Fruit fly (Drosophila melanogaster) whole organism, embryonic: ENCODE results near the gene Dora.
A peak's percentile ranks its signal among the peaks of the same experiment; 100 is the strongest.

ENCODE experiments used
- Abd-B ChIP-seq: fragments of 200-800 bp; sonication (Bioruptor generic); optimal IDR thresholded peaks from 2 replicates; lab custom pipeline; 2018; ENCODE audit warnings: missing biosample characterization, mild to moderate bottlenecking, missing genetic modification characterization, moderate library complexity
- Blimp-1 ChIP-seq: fragments of 200-800 bp; sonication (Bioruptor generic); optimal IDR thresholded peaks from 3 replicates; lab custom pipeline; 2018; ENCODE audit warnings: missing biosample characterization, missing genetic modification characterization, mild to moderate bottlenecking, moderate library complexity, missing genetic modification reagents
- Bteb2 ChIP-seq: fragments of 200-800 bp; sonication (Bioruptor generic); optimal IDR thresholded peaks from 2 replicates; lab custom pipeline; 2016; ENCODE audit warnings: missing biosample characterization, missing genetic modification characterization
- CG1024 ChIP-seq: fragments of 200-800 bp; sonication (Bioruptor generic); IDR thresholded peaks from 2 replicates; pipeline ENCODE4 v1.3.6; 2022; ENCODE audit warnings: missing biosample characterization, missing genetic modification characterization
- CG10959 ChIP-seq: fragments of 200-800 bp; sonication (Bioruptor generic); IDR thresholded peaks from 2 replicates; pipeline ENCODE4 v1.3.6; 2022; ENCODE audit warnings: missing biosample characterization, missing genetic modification characterization
- CG11247 ChIP-seq: fragments of 200-800 bp; sonication (Bioruptor generic); IDR thresholded peaks from 2 replicates; pipeline ENCODE4 v1.3.6; 2022; ENCODE audit warnings: missing biosample characterization, missing genetic modification characterization
- CG11723 ChIP-seq: fragments of 200-800 bp; sonication (Bioruptor generic); optimal IDR thresholded peaks from 2 replicates; lab custom pipeline; 2017; ENCODE audit warnings: missing biosample characterization, mild to moderate bottlenecking, missing genetic modification characterization
- CG12942 ChIP-seq: fragments of 200-800 bp; sonication (Bioruptor generic); optimal IDR thresholded peaks from 3 replicates; lab custom pipeline; 2016; ENCODE audit warnings: missing biosample characterization, missing genetic modification characterization
- CG13123 ChIP-seq: fragments of 200-800 bp; sonication (Bioruptor generic); optimal IDR thresholded peaks from 2 replicates; lab custom pipeline; 2016; ENCODE audit warnings: missing biosample characterization, missing genetic modification characterization
- CG13424 ChIP-seq: fragments of 200-800 bp; sonication (Bioruptor generic); optimal IDR thresholded peaks from 2 replicates; lab custom pipeline; 2019; ENCODE audit warnings: missing biosample characterization, mild to moderate bottlenecking, missing genetic modification characterization, moderate library complexity
- CG14014 ChIP-seq: fragments of 200-800 bp; sonication (Bioruptor generic); IDR thresholded peaks from 2 replicates; pipeline ENCODE4 v1.3.6; 2022; ENCODE audit warnings: missing biosample characterization, missing genetic modification characterization
- CG17328 ChIP-seq: fragments of 200-800 bp; sonication (Bioruptor generic); IDR thresholded peaks from 2 replicates; pipeline ENCODE4 v1.3.6; 2022; ENCODE audit warnings: missing biosample characterization, missing genetic modification characterization
- CG18262 ChIP-seq: fragments of 200-800 bp; optimal IDR thresholded peaks from 3 replicates; lab custom pipeline; 2019; ENCODE audit warnings: missing biosample characterization, mild to moderate bottlenecking, missing genetic modification characterization, moderate library complexity
- CG2678 ChIP-seq: fragments of 200-800 bp; sonication (Bioruptor generic); optimal IDR thresholded peaks from 3 replicates; lab custom pipeline; 2019; ENCODE audit warnings: missing biosample characterization, mild to moderate bottlenecking, missing genetic modification characterization, moderate library complexity
- CG30020 ChIP-seq: fragments of 200-800 bp; optimal IDR thresholded peaks from 2 replicates; lab custom pipeline; 2019; ENCODE audit warnings: missing biosample characterization, mild to moderate bottlenecking, missing genetic modification characterization, moderate library complexity
- CG3163 ChIP-seq: fragments of 200-800 bp; sonication (Bioruptor generic); optimal IDR thresholded peaks from 3 replicates; lab custom pipeline; 2016; ENCODE audit warnings: missing biosample characterization, missing genetic modification characterization
- CG34224 ChIP-seq: fragments of 200-800 bp; sonication (Bioruptor generic); IDR thresholded peaks from 3 replicates; pipeline ENCODE4 v1.3.6; 2022; ENCODE audit warnings: missing biosample characterization, missing genetic modification characterization; ENCODE audit not compliant: partially characterized antibody
- CG34422 ChIP-seq: fragments of 200-800 bp; sonication (Bioruptor generic); IDR thresholded peaks from 3 replicates; pipeline ENCODE4 v1.3.6; 2022; ENCODE audit warnings: missing biosample characterization, missing genetic modification characterization
- CG4282 ChIP-seq: fragments of 200-800 bp; sonication (Bioruptor generic); optimal IDR thresholded peaks from 2 replicates; lab custom pipeline; 2016; ENCODE audit warnings: missing biosample characterization, missing genetic modification characterization
- CG43689 ChIP-seq: fragments of 200-800 bp; sonication (Bioruptor generic); IDR thresholded peaks from 2 replicates; pipeline ENCODE4 v1.3.6; 2022; ENCODE audit warnings: missing biosample characterization, missing genetic modification characterization
- CG8089 ChIP-seq: fragments of 200-800 bp; sonication (Bioruptor generic); optimal IDR thresholded peaks from 3 replicates; lab custom pipeline; 2016; ENCODE audit warnings: missing biosample characterization, missing genetic modification characterization
- D19A ChIP-seq: fragments of 200-800 bp; optimal IDR thresholded peaks from 3 replicates; lab custom pipeline; 2019; ENCODE audit warnings: missing biosample characterization, mild to moderate bottlenecking, missing genetic modification characterization, moderate library complexity
- Dbx ChIP-seq: fragments of 200-800 bp; sonication (Bioruptor generic); IDR thresholded peaks from 3 replicates; pipeline ENCODE4 v1.3.6; 2022; ENCODE audit warnings: missing biosample characterization, missing genetic modification characterization
- Dfd ChIP-seq, 2 experiments: fragments of >200 bp; optimal IDR thresholded peaks; 2 replicates each; lab custom pipeline; 2017; ENCODE audit warnings: missing biosample characterization in 2 of 2, missing genetic modification characterization in 2 of 2
- Dip3 ChIP-seq: fragments of 200-800 bp; sonication (Bioruptor generic); optimal IDR thresholded peaks from 3 replicates; lab custom pipeline; 2016; ENCODE audit warnings: missing biosample characterization, missing genetic modification characterization
- Gsc ChIP-seq: fragments of 200-800 bp; sonication (Bioruptor generic); IDR thresholded peaks from 2 replicates; pipeline ENCODE4 v1.3.6; 2022; ENCODE audit warnings: missing biosample characterization, missing genetic modification characterization
- Lpt ChIP-seq: fragments of >200 bp; optimal IDR thresholded peaks from 2 replicates; lab custom pipeline; 2018; ENCODE audit warnings: missing biosample characterization, missing genetic modification characterization
- NFAT ChIP-seq: fragments of 200-800 bp; sonication (Bioruptor generic); IDR thresholded peaks from 2 replicates; pipeline ENCODE4 v1.3.6; 2022; ENCODE audit warnings: missing biosample characterization, missing genetic modification characterization
- Ptx1 ChIP-seq: fragments of 200-800 bp; sonication (Bioruptor generic); IDR thresholded peaks from 2 replicates; pipeline ENCODE4 v1.3.6; 2022; ENCODE audit warnings: missing biosample characterization, missing genetic modification characterization
- Sox100B ChIP-seq: fragments of 200-800 bp; sonication (Bioruptor generic); optimal IDR thresholded peaks from 3 replicates; lab custom pipeline; 2018; ENCODE audit warnings: missing biosample characterization, mild to moderate bottlenecking, missing genetic modification characterization
- Spps ChIP-seq: fragments of 200-800 bp; sonication (Bioruptor generic); optimal IDR thresholded peaks from 2 replicates; lab custom pipeline; 2018; ENCODE audit warnings: missing biosample characterization, mild to moderate bottlenecking, missing genetic modification characterization
- Sry-δ ChIP-seq: fragments of 200-800 bp; sonication (Bioruptor generic); optimal IDR thresholded peaks from 2 replicates; lab custom pipeline; 2016; ENCODE audit warnings: missing biosample characterization, missing genetic modification characterization
- Tbp ChIP-seq: fragments of >200 bp; optimal IDR thresholded peaks from 2 replicates; lab custom pipeline; 2018; ENCODE audit warnings: missing biosample characterization, missing genetic modification characterization
- Xrp1 ChIP-seq: fragments of 200-800 bp; sonication (Bioruptor generic); IDR thresholded peaks from 2 replicates; pipeline ENCODE4 v1.3.6; 2022; ENCODE audit warnings: missing biosample characterization, missing genetic modification characterization
- bowl ChIP-seq: fragments of 200-800 bp; sonication (Bioruptor generic); IDR thresholded peaks from 2 replicates; pipeline ENCODE4 v1.3.6; 2022; ENCODE audit warnings: missing biosample characterization, missing genetic modification characterization
- cad ChIP-seq: fragments of >200 bp; optimal IDR thresholded peaks from 2 replicates; lab custom pipeline; 2017; ENCODE audit warnings: missing biosample characterization, missing genetic modification characterization
- cas ChIP-seq: fragments of 200-800 bp; sonication (Bioruptor generic); IDR thresholded peaks from 2 replicates; pipeline ENCODE4 v1.3.6; 2022; ENCODE audit warnings: missing biosample characterization, missing genetic modification characterization
- chinmo ChIP-seq: fragments of 200-800 bp; sonication (Bioruptor generic); IDR thresholded peaks from 4 replicates; pipeline ENCODE4 v1.3.6; 2022; ENCODE audit warnings: missing biosample characterization, missing genetic modification characterization; ENCODE audit not compliant: partially characterized antibody
- crc ChIP-seq: fragments of 200-800 bp; sonication (Bioruptor generic); optimal IDR thresholded peaks from 2 replicates; lab custom pipeline; 2016; ENCODE audit warnings: missing biosample characterization, missing genetic modification characterization
- cwo ChIP-seq: fragments of 200-800 bp; sonication (Bioruptor generic); optimal IDR thresholded peaks from 3 replicates; lab custom pipeline; 2017; ENCODE audit warnings: missing biosample characterization, missing genetic modification characterization, mild to moderate bottlenecking, moderate library complexity, missing genetic modification reagents
- disco-r ChIP-seq: fragments of 200-800 bp; sonication (Bioruptor generic); optimal IDR thresholded peaks from 2 replicates; lab custom pipeline; 2016; ENCODE audit warnings: missing biosample characterization, missing genetic modification characterization
- inv ChIP-seq: fragments of 200-800 bp; sonication (Bioruptor generic); IDR thresholded peaks from 2 replicates; pipeline ENCODE4 v1.3.6; 2022; ENCODE audit warnings: missing biosample characterization, missing genetic modification characterization; ENCODE audit not compliant: partially characterized antibody
- jumu ChIP-seq: fragments of 200-800 bp; sonication (Bioruptor generic); optimal IDR thresholded peaks from 3 replicates; lab custom pipeline; 2016; ENCODE audit warnings: missing biosample characterization, missing genetic modification characterization
- lov ChIP-seq, 2 experiments: fragments of 200-800 bp in 1 of 2; fragments of >200 bp in 1 of 2; sonication (Bioruptor generic) in 1 of 2; IDR thresholded peaks in 1 of 2; optimal IDR thresholded peaks in 1 of 2; 2 replicates in 1 of 2; 3 replicates in 1 of 2; pipeline versions ENCODE4 v1.3.6 to Lab custom; 2017 to 2022; ENCODE audit warnings: missing biosample characterization in 1 of 2, missing genetic modification characterization in 1 of 2
- mam ChIP-seq: fragments of 200-800 bp; sonication (Bioruptor generic); optimal IDR thresholded peaks from 3 replicates; lab custom pipeline; 2016; ENCODE audit warnings: missing biosample characterization, missing genetic modification characterization
- odd ChIP-seq: fragments of 200-800 bp; sonication (Bioruptor generic); optimal IDR thresholded peaks from 2 replicates; lab custom pipeline; 2017; ENCODE audit warnings: missing biosample characterization, mild to moderate bottlenecking, missing genetic modification characterization
- repo ChIP-seq: fragments of 200-800 bp; sonication (Bioruptor generic); optimal IDR thresholded peaks from 2 replicates; lab custom pipeline; 2016; ENCODE audit warnings: missing biosample characterization, missing genetic modification characterization
- sima ChIP-seq: fragments of 200-800 bp; sonication (Bioruptor generic); optimal IDR thresholded peaks from 2 replicates; lab custom pipeline; 2016; ENCODE audit warnings: missing biosample characterization, missing genetic modification characterization
- tgo ChIP-seq: fragments of 200-800 bp; sonication (Bioruptor generic); IDR thresholded peaks from 3 replicates; pipeline ENCODE4 v1.3.6; 2022; ENCODE audit warnings: missing biosample characterization, missing genetic modification characterization
- unpg ChIP-seq: fragments of 200-800 bp; sonication (Bioruptor generic); optimal IDR thresholded peaks from 3 replicates; lab custom pipeline; 2018; ENCODE audit warnings: missing biosample characterization, mild to moderate bottlenecking, missing genetic modification characterization, moderate library complexity
- yki ChIP-seq: fragments of >200 bp; optimal IDR thresholded peaks from 3 replicates; lab custom pipeline; 2018

The Dora gene

DNA sequence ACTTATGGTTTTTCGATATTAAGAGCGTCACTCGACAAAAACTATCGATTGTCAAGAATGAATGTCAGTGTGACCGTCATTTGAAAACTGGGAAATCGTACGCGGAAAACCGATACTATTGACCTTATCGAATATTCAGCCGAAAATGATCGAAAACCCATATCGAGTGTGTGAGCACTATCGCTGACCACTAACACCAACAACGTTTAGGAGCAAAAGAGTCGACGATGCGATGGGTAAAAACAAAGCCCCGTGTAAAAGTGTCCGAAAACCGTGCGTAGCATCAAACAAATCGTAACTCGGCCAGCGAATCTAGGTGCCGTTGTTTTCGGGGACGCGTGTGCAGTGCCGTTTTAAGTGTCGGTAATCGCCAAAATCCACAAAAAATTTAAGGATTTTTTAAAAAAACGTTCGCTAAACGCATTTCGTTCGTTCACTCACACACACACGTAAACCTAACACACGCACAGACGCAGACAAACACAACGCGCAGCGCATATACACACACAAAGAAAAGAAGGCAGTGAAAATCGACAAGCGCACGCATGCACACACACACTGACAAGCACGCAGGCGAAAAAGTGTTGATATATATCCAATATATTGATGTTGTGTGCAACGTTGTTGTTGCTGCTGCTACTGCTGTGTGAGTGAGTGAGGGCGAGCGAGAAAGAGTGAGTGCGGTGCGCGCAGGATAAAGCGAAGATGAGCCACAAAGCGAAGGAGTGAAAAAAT, at the start of gene Dora, which contains the start of gene CG7326 (continued):
- TF ChIP-seq cad (GFP tag; lab: Kevin White, UChicago): no peak
- TF ChIP-seq unpg (GFP tag; lab: Kevin White, UChicago): peak; percentile 1
- TF ChIP-seq Xrp1 (GFP tag; lab: Robert Waterston, UW): no peak
- no peak for TF ChIP-seq CG13123 (GFP tag; lab: Kevin White, UChicago)
- TF ChIP-seq Sox100B (GFP tag; lab: Kevin White, UChicago): no peak
- no peak for TF ChIP-seq NFAT
- TF ChIP-seq D19A (tag; lab: Kevin White, UChicago): no peak
- no peak for TF ChIP-seq Blimp-1 (GFP tag; lab: Kevin White, UChicago)
- TF ChIP-seq CG11247 (GFP tag; lab: Robert Waterston, UW): no peak
- no peak for TF ChIP-seq Dip3 (GFP tag; lab: Kevin White, UChicago)
- TF ChIP-seq CG3163 (GFP tag; lab: Kevin White, UChicago): peak; percentile 20
- TF ChIP-seq inv (GFP tag; lab: Robert Waterston, UW): peak; percentile 80
- TF ChIP-seq Tbp (GFP tag; lab: Kevin White, UChicago): no peak
- no peak for TF ChIP-seq CG8089
- peak; percentile 96 for TF ChIP-seq chinmo (GFP tag; lab: Robert Waterston, UW)
- TF ChIP-seq CG30020: peak; percentile 49
- TF ChIP-seq jumu (GFP tag; lab: Kevin White, UChicago): peak; percentile 23
- no peak for TF ChIP-seq CG11723 (GFP tag; lab: Kevin White, UChicago)
- TF ChIP-seq CG12942 (GFP tag; lab: Kevin White, UChicago): no peak
- TF ChIP-seq CG2678: no peak
- no peak for TF ChIP-seq CG17328 (GFP tag; lab: Robert Waterston, UW)
- no peak for TF ChIP-seq CG43689
- no peak for TF ChIP-seq cwo (GFP tag; lab: Kevin White, UChicago)
- peak; percentile 92 for TF ChIP-seq Sry-δ (GFP tag; lab: Kevin White, UChicago)
- TF ChIP-seq CG34422 (GFP tag; lab: Robert Waterston, UW): peak; percentile 67; the same call in 1 of the 3 replicates
- TF ChIP-seq Spps (tag; lab: Kevin White, UChicago): no peak
- no peak for TF ChIP-seq Lpt (GFP tag; lab: Kevin White, UChicago)
- TF ChIP-seq CG1024: no peak
- TF ChIP-seq mam: no peak
- TF ChIP-seq CG4282: no peak
- TF ChIP-seq Gsc (GFP tag; lab: Robert Waterston, UW): no peak
- TF ChIP-seq CG13424 (tag; lab: Kevin White, UChicago): no peak
- no peak for TF ChIP-seq crc (GFP tag; lab: Kevin White, UChicago)
- TF ChIP-seq lov (optimal IDR thresholded peaks at IDR 0.05; lab: Kevin White, UChicago): no peak
- no peak for TF ChIP-seq lov (GFP tag; IDR thresholded peaks at IDR 0.05; lab: Robert Waterston, UW)
- TF ChIP-seq Bteb2 (GFP tag; lab: Kevin White, UChicago): no peak
- no peak for TF ChIP-seq Abd-B (GFP tag; lab: Kevin White, UChicago)
- TF ChIP-seq CG10959 (GFP tag; lab: Robert Waterston, UW): no peak
- no peak for TF ChIP-seq bowl (GFP tag; lab: Robert Waterston, UW)
- TF ChIP-seq repo (GFP tag; lab: Kevin White, UChicago): no peak
- TF ChIP-seq CG18262 (tag; lab: Kevin White, UChicago): no peak
- no peak for TF ChIP-seq CG14014 (GFP tag; lab: Robert Waterston, UW)
- TF ChIP-seq tgo (GFP tag; lab: Robert Waterston, UW): no peak
- TF ChIP-seq Ptx1 (GFP tag; lab: Robert Waterston, UW): no peak
- TF ChIP-seq disco-r (GFP tag; lab: Kevin White, UChicago): no peak
- TF ChIP-seq CG34224 (GFP tag; lab: Robert Waterston, UW): peak; percentile 94
- no peak for TF ChIP-seq odd (GFP tag; lab: Kevin White, UChicago)
- no peak for TF ChIP-seq sima (GFP tag; lab: Kevin White, UChicago)
- no peak for TF ChIP-seq Dbx (GFP tag; lab: Robert Waterston, UW)
- no peak for TF ChIP-seq yki
- TF ChIP-seq Dfd (GFP tag; optimal IDR thresholded peaks at IDR 0.05; lab: Kevin White, UChicago): no peak
- no peak for TF ChIP-seq cas (GFP tag; lab: Robert Waterston, UW)
